Fruit fly (Drosophila melanogaster): ENCODE data around the gene Surf4.

DNA sequence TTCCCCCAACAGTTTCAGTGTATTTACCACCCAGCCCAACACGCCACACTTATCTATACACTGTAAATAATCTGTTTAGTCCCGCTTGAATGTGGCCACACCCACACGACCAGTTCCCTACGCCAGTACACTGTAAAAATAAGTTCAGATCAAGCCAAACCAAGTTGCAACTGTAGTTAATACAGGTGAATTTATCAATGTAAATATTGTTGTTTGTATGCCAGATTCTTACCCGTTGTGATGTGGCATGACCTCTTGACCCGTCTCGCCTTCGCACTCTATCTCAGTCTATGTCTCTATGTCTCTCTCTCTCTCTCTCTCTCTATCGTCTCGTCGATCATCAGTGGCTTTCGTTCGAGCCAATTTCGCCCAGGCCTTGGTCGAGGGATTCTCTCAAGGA lies 32.1 kb downstream of the Surf4 start:
- TF ChIP-seq CG8478 (optimal IDR thresholded peaks at IDR 0.05) = no peak
- no peak for TF ChIP-seq CTCF (optimal IDR thresholded peaks at IDR 0.05)

All from S2 (cell line).